Worm (Caenorhabditis elegans) whole organism, late embryonic: ENCODE results near the gene gldi-8.
A peak's percentile ranks its signal among the peaks of the same experiment; 100 is the strongest.

Source experiments
- C08G9.2 ChIP-seq: sonication (generic microtip); optimal IDR thresholded peaks from 2 replicates; lab custom pipeline; 2016; ENCODE audit warnings: mild to moderate bottlenecking, missing genetic modification characterization, moderate library complexity, missing compliant biosample characterization
- C38D4.7 ChIP-seq: fragments of 200-800 bp; sonication (Bioruptor generic); optimal IDR thresholded peaks from 2 replicates; lab custom pipeline; 2018; ENCODE audit warnings: mild to moderate bottlenecking, missing genetic modification characterization, moderate library complexity, missing compliant biosample characterization
- F13H6.1 ChIP-seq: sonication (generic microtip); optimal IDR thresholded peaks from 2 replicates; lab custom pipeline; 2016; ENCODE audit warnings: missing genetic modification characterization, missing compliant biosample characterization
- K02D7.2 ChIP-seq: sonication (generic microtip); optimal IDR thresholded peaks from 2 replicates; lab custom pipeline; 2017; ENCODE audit warnings: mild to moderate bottlenecking, missing genetic modification characterization, missing compliant biosample characterization
- T23F11.4 ChIP-seq: fragments of 200-800 bp; sonication (Bioruptor generic); optimal IDR thresholded peaks from 2 replicates; lab custom pipeline; 2018; ENCODE audit warnings: mild to moderate bottlenecking, missing genetic modification characterization, missing compliant biosample characterization
- Y22D7AL.16 ChIP-seq: sonication (generic microtip); optimal IDR thresholded peaks from 2 replicates; lab custom pipeline; 2016; ENCODE audit warnings: missing genetic modification characterization, missing compliant biosample characterization
- ahr-1 ChIP-seq: sonication (generic microtip); optimal IDR thresholded peaks from 2 replicates; lab custom pipeline; 2016; ENCODE audit warnings: missing genetic modification characterization, missing compliant biosample characterization
- ama-1 ChIP-seq: fragments of 150-350 bp; optimal IDR thresholded peaks from 2 replicates; lab custom pipeline; 2014
- ceh-14 ChIP-seq: sonication (generic microtip); optimal IDR thresholded peaks from 2 replicates; lab custom pipeline; 2016; ENCODE audit warnings: missing genotype, missing genetic modification characterization, missing compliant biosample characterization
- ceh-18 ChIP-seq: sonication (generic microtip); optimal IDR thresholded peaks from 2 replicates; lab custom pipeline; 2016; ENCODE audit warnings: missing genetic modification characterization, missing compliant biosample characterization
- ceh-19 ChIP-seq: fragments of 200-800 bp; sonication (Bioruptor generic); optimal IDR thresholded peaks from 2 replicates; lab custom pipeline; 2018; ENCODE audit warnings: mild to moderate bottlenecking, missing genetic modification characterization, missing compliant biosample characterization
- ceh-2 ChIP-seq: sonication (generic microtip); optimal IDR thresholded peaks from 2 replicates; lab custom pipeline; 2016; ENCODE audit warnings: missing genotype, missing genetic modification characterization, missing compliant biosample characterization
- ceh-22 ChIP-seq: sonication (generic microtip); optimal IDR thresholded peaks from 2 replicates; lab custom pipeline; 2017; ENCODE audit warnings: missing biosample characterization, missing genetic modification characterization
- ceh-24 ChIP-seq: sonication (generic microtip); optimal IDR thresholded peaks from 2 replicates; lab custom pipeline; 2016; ENCODE audit warnings: mild to moderate bottlenecking, missing genetic modification characterization, missing compliant biosample characterization
- ceh-30 ChIP-seq: fragments of 150-350 bp; optimal IDR thresholded peaks from 2 replicates; lab custom pipeline; 2014; ENCODE audit warnings: missing biosample characterization, missing genetic modification characterization
- ceh-31 ChIP-seq: sonication (generic microtip); optimal IDR thresholded peaks from 2 replicates; lab custom pipeline; 2016; ENCODE audit warnings: missing genetic modification characterization, missing compliant biosample characterization
- ceh-34 ChIP-seq: sonication (generic microtip); optimal IDR thresholded peaks from 2 replicates; lab custom pipeline; 2016; ENCODE audit warnings: mild to moderate bottlenecking, missing genetic modification characterization, missing compliant biosample characterization
- ceh-6 ChIP-seq: fragments of 200-800 bp; sonication (Bioruptor generic); optimal IDR thresholded peaks from 2 replicates; lab custom pipeline; 2018; ENCODE audit warnings: mild to moderate bottlenecking, missing genetic modification characterization, missing compliant biosample characterization
- ceh-9 ChIP-seq: sonication (generic microtip); optimal IDR thresholded peaks from 2 replicates; lab custom pipeline; 2016; ENCODE audit warnings: mild to moderate bottlenecking, missing genetic modification characterization, inconsistent platforms, missing compliant biosample characterization
- che-1 ChIP-seq: sonication (generic microtip); optimal IDR thresholded peaks from 2 replicates; lab custom pipeline; 2016; ENCODE audit warnings: mild to moderate bottlenecking, missing genetic modification characterization, missing compliant biosample characterization
- dmd-4 ChIP-seq: sonication (generic microtip); optimal IDR thresholded peaks from 2 replicates; lab custom pipeline; 2016; ENCODE audit warnings: borderline replicate concordance, missing genetic modification characterization, missing compliant biosample characterization
- elt-4 ChIP-seq: sonication (generic microtip); optimal IDR thresholded peaks from 2 replicates; lab custom pipeline; 2016; ENCODE audit warnings: missing genetic modification characterization, missing compliant biosample characterization
- ets-4 ChIP-seq: sonication (generic microtip); optimal IDR thresholded peaks from 2 replicates; lab custom pipeline; 2016; ENCODE audit warnings: missing genetic modification characterization, missing compliant biosample characterization
- eyg-1 ChIP-seq: sonication (generic microtip); optimal IDR thresholded peaks from 2 replicates; lab custom pipeline; 2016; ENCODE audit warnings: missing genotype, missing genetic modification characterization, missing compliant biosample characterization
- fkh-6 ChIP-seq: sonication (generic microtip); optimal IDR thresholded peaks from 2 replicates; lab custom pipeline; 2016; ENCODE audit warnings: missing genetic modification characterization, missing compliant biosample characterization
- gmeb-2 ChIP-seq: sonication (generic microtip); optimal IDR thresholded peaks from 2 replicates; lab custom pipeline; 2016; ENCODE audit warnings: missing genetic modification characterization, inconsistent platforms, missing compliant biosample characterization
- hlh-13 ChIP-seq: fragments of 200-800 bp; sonication (Bioruptor generic); optimal IDR thresholded peaks from 2 replicates; lab custom pipeline; 2018; ENCODE audit warnings: mild to moderate bottlenecking, missing genetic modification characterization, missing compliant biosample characterization
- hlh-30 ChIP-seq: sonication (generic microtip); optimal IDR thresholded peaks from 2 replicates; lab custom pipeline; 2017; ENCODE audit warnings: antibody characterized with exemption, missing genetic modification characterization, missing compliant biosample characterization; ENCODE audit not compliant: insufficient read depth
- hlh-8 ChIP-seq: sonication (generic microtip); optimal IDR thresholded peaks from 2 replicates; lab custom pipeline; 2016; ENCODE audit warnings: missing genotype, missing genetic modification characterization, missing compliant biosample characterization
- lim-6 ChIP-seq: sonication (generic microtip); optimal IDR thresholded peaks from 2 replicates; lab custom pipeline; 2016; ENCODE audit warnings: missing genetic modification characterization, missing compliant biosample characterization
- madf-2 ChIP-seq: sonication (generic microtip); optimal IDR thresholded peaks from 2 replicates; lab custom pipeline; 2017; ENCODE audit warnings: missing genetic modification characterization, missing compliant biosample characterization
- mec-3 ChIP-seq: sonication (generic microtip); optimal IDR thresholded peaks from 2 replicates; lab custom pipeline; 2016; ENCODE audit warnings: borderline replicate concordance, missing genetic modification characterization, missing compliant biosample characterization
- nfya-1 ChIP-seq: sonication (generic microtip); optimal IDR thresholded peaks from 2 replicates; lab custom pipeline; 2017; ENCODE audit warnings: missing genetic modification characterization, mild to moderate bottlenecking, missing compliant biosample characterization, antibody characterized with exemption, moderate library complexity
- nhr-11 ChIP-seq: fragments of 150-350 bp; optimal IDR thresholded peaks from 2 replicates; lab custom pipeline; 2014; ENCODE audit warnings: missing biosample characterization, missing genetic modification characterization
- npax-4 ChIP-seq: sonication (generic microtip); optimal IDR thresholded peaks from 2 replicates; lab custom pipeline; 2016; ENCODE audit warnings: missing genetic modification characterization, missing compliant biosample characterization
- odd-2 ChIP-seq: sonication (generic microtip); optimal IDR thresholded peaks from 2 replicates; lab custom pipeline; 2017; ENCODE audit warnings: antibody characterized with exemption, mild to moderate bottlenecking, missing genetic modification characterization, missing compliant biosample characterization
- pag-3 ChIP-seq: sonication (generic microtip); optimal IDR thresholded peaks from 2 replicates; lab custom pipeline; 2016; ENCODE audit warnings: missing compliant biosample characterization, missing genetic modification characterization, borderline replicate concordance
- pat-9 ChIP-seq: fragments of 200-800 bp; sonication (Bioruptor generic); optimal IDR thresholded peaks from 2 replicates; lab custom pipeline; 2018; ENCODE audit warnings: mild to moderate bottlenecking, missing genetic modification characterization, moderate library complexity, missing compliant biosample characterization
- pha-2 ChIP-seq: sonication (generic microtip); optimal IDR thresholded peaks from 2 replicates; lab custom pipeline; 2017; ENCODE audit warnings: mild to moderate bottlenecking, missing genetic modification characterization, missing compliant biosample characterization
- pqm-1 ChIP-seq: sonication (generic microtip); optimal IDR thresholded peaks from 2 replicates; lab custom pipeline; 2016; ENCODE audit warnings: missing genetic modification characterization, missing compliant biosample characterization
- pros-1 ChIP-seq: fragments of 150-350 bp; optimal IDR thresholded peaks from 2 replicates; lab custom pipeline; 2014; ENCODE audit warnings: missing biosample characterization, missing genetic modification reagents, missing genetic modification characterization
- ref-2 ChIP-seq: sonication (generic microtip); optimal IDR thresholded peaks from 2 replicates; lab custom pipeline; 2016; ENCODE audit warnings: missing genetic modification characterization, missing compliant biosample characterization
- rnt-1 ChIP-seq: sonication (generic microtip); optimal IDR thresholded peaks from 2 replicates; lab custom pipeline; 2016; ENCODE audit warnings: missing genetic modification characterization, missing compliant biosample characterization
- sdc-2 ChIP-seq: sonication (generic microtip); optimal IDR thresholded peaks from 2 replicates; lab custom pipeline; 2016; ENCODE audit warnings: missing genotype, missing genetic modification characterization, missing compliant biosample characterization
- sox-2 ChIP-seq: fragments of 200-800 bp; sonication (Bioruptor generic); IDR thresholded peaks from 2 replicates; pipeline ENCODE4 v1.3.6; 2022; ENCODE audit warnings: missing genetic modification reagents, missing genetic modification characterization, missing compliant biosample characterization
- ttx-3 ChIP-seq: sonication (generic microtip); optimal IDR thresholded peaks from 2 replicates; lab custom pipeline; 2016; ENCODE audit warnings: missing genetic modification reagents, missing genetic modification characterization, missing compliant biosample characterization
- unc-3 ChIP-seq, 2 experiments: fragments of 200-800 bp in 1 of 2; sonication (Bioruptor generic) in 1 of 2; sonication (generic microtip) in 1 of 2; conservative IDR thresholded peaks in 1 of 2; optimal IDR thresholded peaks in 1 of 2; 2 replicates each; pipeline versions ENCODE4 v1.3.6 to Lab custom; 2016 to 2022; ENCODE audit warnings: missing compliant biosample characterization in 2 of 2, missing genetic modification characterization in 2 of 2, missing genetic modification reagents in 1 of 2
- unc-42 ChIP-seq: sonication (generic microtip); optimal IDR thresholded peaks from 2 replicates; lab custom pipeline; 2016; ENCODE audit warnings: missing genotype, missing genetic modification characterization, missing compliant biosample characterization
- unc-86 ChIP-seq: sonication (generic microtip); optimal IDR thresholded peaks from 2 replicates; lab custom pipeline; 2016; ENCODE audit warnings: missing genetic modification characterization, missing compliant biosample characterization
- zip-5 ChIP-seq: sonication (generic microtip); optimal IDR thresholded peaks from 2 replicates; lab custom pipeline; 2016; ENCODE audit warnings: missing genetic modification characterization, missing compliant biosample characterization
- ztf-16 ChIP-seq: sonication (generic microtip); optimal IDR thresholded peaks from 2 replicates; lab custom pipeline; 2017; ENCODE audit warnings: missing genetic modification characterization, missing compliant biosample characterization

gldi-8 gene

ce11 chrIII:12585842-12586241 lies 13.7 kb downstream of the gldi-8 start:
- TF ChIP-seq nfya-1 (tag; lab: Kevin White, UChicago): peak; percentile 86
- no peak for TF ChIP-seq Y22D7AL.16

- TF ChIP-seq eyg-1 (no peak), C08G9.2 (tag; lab: Kevin White, UChicago) (peak; percentile 7), madf-2 (tag; lab: Kevin White, UChicago) (no peak), hlh-30 (tag; lab: Kevin White, UChicago) (peak; percentile 99), pros-1 (no peak), ztf-16 (tag; lab: Kevin White, UChicago) (peak; percentile 23), unc-86 (tag; lab: Kevin White, UChicago) (no peak), ahr-1 (tag; lab: Kevin White, UChicago) (no peak), Y22D7AL.16 (no peak), ceh-2 (peak; percentile 18), F13H6.1 (tag; lab: Kevin White, UChicago) (no peak), ceh-6 (GFP tag; lab: Kevin White, UChicago) (no peak), gmeb-2 (no peak), unc-3 (GFP tag; conservative IDR thresholded peaks at IDR 0.05; lab: Robert Waterston, UW) (no peak), unc-3 (tag; optimal IDR thresholded peaks at IDR 0.05; lab: Kevin White, UChicago) (no peak), fkh-6 (tag; lab: Kevin White, UChicago) (no peak), ceh-19 (GFP tag; lab: Kevin White, UChicago) (no peak), ceh-9 (tag; lab: Kevin White, UChicago) (no peak), ref-2 (tag; lab: Kevin White, UChicago) (peak; percentile 54), unc-42 (tag; lab: Kevin White, UChicago) (peak; percentile 38), elt-4 (no peak), pat-9 (tag; lab: Kevin White, UChicago) (no peak), ceh-34 (tag; lab: Kevin White, UChicago) (peak; percentile 0), ceh-24 (tag; lab: Kevin White, UChicago) (no peak), ama-1 (lab: Kevin White, UChicago) (no peak), lim-6 (tag; lab: Kevin White, UChicago) (no peak), ceh-22 (tag; lab: Kevin White, UChicago) (no peak), C38D4.7 (GFP tag; lab: Kevin White, UChicago) (no peak), ceh-14 (tag; lab: Kevin White, UChicago) (no peak), nfya-1 (tag; lab: Kevin White, UChicago) (peak; percentile 96), sdc-2 (tag; lab: Kevin White, UChicago) (no peak), pqm-1 (peak; percentile 27), nhr-11 (no peak), hlh-13 (no peak), mec-3 (no peak), pag-3 (no peak), zip-5 (tag; lab: Kevin White, UChicago) (no peak), hlh-8 (peak; percentile 30), rnt-1 (tag; lab: Kevin White, UChicago) (peak; percentile 56), ceh-30 (tag; lab: Kevin White, UChicago) (no peak), npax-4 (tag; lab: Kevin White, UChicago) (no peak), che-1 (tag; lab: Kevin White, UChicago) (no peak), ttx-3 (tag; lab: Kevin White, UChicago) (no peak), T23F11.4 (no peak), pha-2 (no peak), dmd-4 (tag; lab: Kevin White, UChicago) (no peak), K02D7.2 (tag; lab: Kevin White, UChicago) (no peak), odd-2 (tag; lab: Kevin White, UChicago) (no peak), ceh-31 (tag; lab: Kevin White, UChicago) (peak; percentile 85), ceh-18 (tag; lab: Kevin White, UChicago) (peak; percentile 86), sox-2 (GFP tag; lab: Robert Waterston, UW) (no peak), ets-4 (tag; lab: Kevin White, UChicago) (peak; percentile 23)
These were observed 16.1 kb downstream of the gldi-8 start for ce11 chrIII:12583466-12583865.
